Worm (Caenorhabditis elegans) whole organism, L1 larva: ENCODE measurements around the gene ptpn-22.
"Not testable (repeated sequence)": the region's sequence is repeated elsewhere in the genome, so short reads cannot be mapped to it uniquely, and the experiment has no call there.

ENCODE experiments used
- C04F5.9 ChIP-seq: sonication (generic microtip); optimal IDR thresholded peaks from 2 replicates; lab custom pipeline; 2016; ENCODE audit warnings: missing genetic modification characterization, missing compliant biosample characterization
- egl-27 ChIP-seq, 2 experiments: fragments of 150-350 bp in 1 of 2; sonication (generic microtip); optimal IDR thresholded peaks; 3 replicates each; lab custom pipeline; 2017 to 2018; ENCODE audit warnings: missing biosample characterization in 2 of 2, missing genetic modification characterization in 2 of 2, missing genetic modification reagents in 2 of 2
- elt-3 ChIP-seq, 6 experiments: fragments of 150-350 bp in 1 of 6; sonication (generic microtip); optimal IDR thresholded peaks; 2 replicates each; lab custom pipeline; 2017 to 2018; ENCODE audit warnings: missing biosample characterization in 6 of 6, missing genetic modification characterization in 6 of 6, inconsistent platforms in 1 of 6
- fos-1 ChIP-seq: fragments of 150-350 bp; optimal IDR thresholded peaks from 2 replicates; lab custom pipeline; 2014; ENCODE audit warnings: missing biosample characterization, missing genetic modification characterization
- lin-13 ChIP-seq: fragments of 150-350 bp; optimal IDR thresholded peaks from 2 replicates; lab custom pipeline; 2014; ENCODE audit warnings: missing biosample characterization, missing genetic modification reagents, missing genetic modification characterization
- nhr-19 ChIP-seq: fragments of 200-800 bp; sonication (Bioruptor generic); conservative IDR thresholded peaks from 2 replicates; pipeline ENCODE4 v1.3.6; 2022; ENCODE audit warnings: missing genetic modification characterization, missing compliant biosample characterization
- nhr-237 ChIP-seq: fragments of 150-350 bp; optimal IDR thresholded peaks from 2 replicates; lab custom pipeline; 2014; ENCODE audit warnings: missing biosample characterization, missing genetic modification characterization

DNA sequence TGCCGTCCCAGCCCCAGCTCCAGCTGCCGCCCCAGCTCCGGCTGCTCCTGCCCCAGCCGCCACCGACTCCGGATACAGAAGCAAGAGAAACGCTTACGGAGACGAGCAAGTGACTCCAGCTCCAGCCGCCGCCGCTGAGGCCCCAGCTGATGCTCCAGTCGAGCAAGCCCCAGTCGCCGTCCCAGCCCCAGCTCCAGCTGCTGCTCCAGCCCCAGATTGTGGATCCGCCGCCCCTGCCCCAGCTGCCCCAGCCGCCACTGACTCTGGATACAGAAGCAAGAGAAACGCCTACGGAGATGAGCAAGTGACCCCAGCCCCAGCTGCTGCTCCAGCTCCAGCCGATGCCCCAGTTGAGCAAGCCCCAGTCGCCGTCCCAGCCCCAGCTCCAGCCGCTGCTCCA is 17.6 kb downstream of the ptpn-22 start:
- TF ChIP-seq C04F5.9 (tag; lab: Kevin White, UChicago); nhr-237 (tag; lab: Kevin White, UChicago); egl-27 (tag; optimal IDR thresholded peaks at IDR 0.05; lab: Kevin White, UChicago); lin-13; elt-3 (tag; optimal IDR thresholded peaks at IDR 0.05; lab: Kevin White, UChicago); nhr-19 (GFP tag; lab: Robert Waterston, UW); fos-1 (tag; lab: Kevin White, UChicago): not testable (repeated sequence)
